Worm (Caenorhabditis elegans): ENCODE results near the gene cnc-11.

ce11 chrV:1431702-1432187, 10.4 kb upstream of the cnc-11 start, which contains the start of gene ges-1:
- TF ChIP-seq ztf-29 (GFP tag; IDR thresholded peaks at IDR 0.05) (no peak), tab-1 (GFP tag; IDR thresholded peaks at IDR 0.05) (no peak), ref-1 (GFP tag; conservative IDR thresholded peaks at IDR 0.05) (no peak), klf-2 (GFP tag; conservative IDR thresholded peaks at IDR 0.05) (no peak), flt-1 (GFP tag; IDR thresholded peaks at IDR 0.05) (no peak), ztf-23 (GFP tag; IDR thresholded peaks at IDR 0.05) (no peak), cog-1 (tag; optimal IDR thresholded peaks at IDR 0.05) (no peak), med-1 (GFP tag; optimal IDR thresholded peaks at IDR 0.05; ENCODE audit: insufficient read depth) (no peak), T22C8.4 (GFP tag; IDR thresholded peaks at IDR 0.05) (no peak)

Data from whole organism, midembryonic.